Worm (Caenorhabditis elegans): Measurements from ENCODE around the gene mes-2.

mes-2 gene

DNA sequence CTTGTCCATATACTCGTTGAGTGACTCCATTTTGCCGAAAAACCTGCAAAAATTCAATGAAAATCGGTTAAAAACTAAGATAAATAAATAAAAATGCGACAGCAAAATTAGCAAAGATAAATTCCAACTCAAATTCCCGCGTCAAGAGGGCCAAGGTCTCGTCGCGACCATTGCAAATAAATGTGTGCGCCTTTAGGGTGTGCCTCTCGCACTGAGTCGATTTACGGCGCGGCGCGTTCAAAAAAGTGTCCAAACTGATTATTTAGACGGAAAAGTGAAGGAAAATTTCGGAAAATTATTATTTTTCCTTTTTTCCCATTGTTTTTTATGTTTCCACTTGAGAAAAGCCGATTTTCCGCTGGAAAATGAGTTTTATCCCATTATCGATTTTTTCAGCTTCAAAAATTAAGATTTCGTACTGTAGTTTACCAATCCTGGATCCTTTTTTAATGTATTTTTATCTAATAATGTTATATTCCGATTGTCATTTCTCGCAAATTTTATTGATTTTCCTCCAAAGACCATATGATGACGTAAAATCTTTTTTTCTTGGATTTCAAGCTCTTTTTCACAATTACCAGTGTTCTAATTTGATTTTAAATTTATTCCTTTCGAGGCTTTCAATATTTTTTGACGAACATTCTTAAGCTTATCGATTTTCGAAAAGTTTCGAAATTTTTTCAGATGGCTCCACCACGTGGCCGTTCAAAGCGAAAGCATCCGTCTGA, 6.4 kb downstream of the mes-2 start, which contains the start of the genes kbp-3 and nurf-1:
kbp-3 (minus strand) TSS at position 43 of the 728 bp plus-strand sequence.
nurf-1 (plus strand) TSS at position 678 of the 728 bp plus-strand sequence.
- TF ChIP-seq unc-62 (GFP tag; optimal IDR thresholded peaks at IDR 0.05) = no peak

DNA sequence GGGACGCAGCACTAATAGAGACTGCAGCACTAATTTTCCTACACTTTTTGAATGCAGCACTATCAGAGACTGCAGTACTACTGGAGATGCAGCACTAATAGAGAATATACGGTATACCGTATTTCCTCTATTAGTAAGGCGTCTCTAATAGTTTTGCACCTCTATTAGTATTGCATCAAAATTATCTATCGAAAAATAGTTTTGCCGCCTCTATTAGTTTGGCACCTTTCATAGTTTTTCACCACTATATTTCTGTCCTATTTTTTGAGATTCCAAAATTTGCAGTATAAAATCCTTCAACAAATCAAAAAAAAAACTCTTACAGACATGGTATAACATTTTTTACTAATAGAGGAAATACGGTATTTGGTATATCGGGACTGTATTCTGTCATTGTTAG, 10.0 kb downstream of the mes-2 start:
- no peak for TF ChIP-seq unc-62 (GFP tag; optimal IDR thresholded peaks at IDR 0.05)

DNA sequence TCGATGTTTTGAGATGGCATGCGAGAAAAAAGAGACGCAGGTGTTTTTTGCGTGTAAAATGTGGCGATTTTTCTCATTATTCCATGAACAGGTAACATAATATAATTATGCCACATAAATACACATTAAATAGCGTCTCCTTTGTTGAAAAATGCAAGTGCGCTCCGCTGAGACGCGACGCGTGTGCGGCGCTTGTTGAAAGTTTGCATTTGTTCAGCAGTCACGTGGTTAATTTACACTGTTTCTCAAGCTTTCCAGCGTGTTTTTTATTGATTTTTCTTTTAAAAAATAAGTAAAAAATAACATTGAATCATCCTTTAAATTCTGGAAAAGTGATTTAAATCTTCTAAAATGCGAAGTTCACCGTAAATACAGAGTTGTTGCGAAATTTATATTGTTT, 15.8 kb downstream of the mes-2 start:
- no peak for TF ChIP-seq unc-62 (GFP tag; optimal IDR thresholded peaks at IDR 0.05)

DNA sequence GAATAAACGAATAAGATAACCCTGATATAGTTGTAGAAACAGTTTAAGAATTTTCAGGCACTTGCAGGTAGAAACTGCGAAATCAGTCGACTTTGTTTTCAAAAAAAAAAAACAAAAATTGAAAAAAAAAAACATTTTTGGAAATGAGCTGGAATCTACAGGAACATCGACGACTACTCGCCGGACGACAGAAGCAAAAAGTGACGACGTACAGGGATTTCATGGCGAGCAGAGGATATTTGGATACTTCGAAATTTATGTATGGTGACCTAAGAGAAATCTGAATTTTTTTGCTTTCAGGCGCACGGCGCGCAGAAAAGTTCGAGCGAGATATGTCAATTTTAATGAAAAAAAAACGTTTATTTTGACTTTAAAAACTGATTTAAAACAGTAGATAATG, 17.3 kb downstream of the mes-2 start:
- TF ChIP-seq unc-62 (GFP tag; optimal IDR thresholded peaks at IDR 0.05) = no peak

DNA sequence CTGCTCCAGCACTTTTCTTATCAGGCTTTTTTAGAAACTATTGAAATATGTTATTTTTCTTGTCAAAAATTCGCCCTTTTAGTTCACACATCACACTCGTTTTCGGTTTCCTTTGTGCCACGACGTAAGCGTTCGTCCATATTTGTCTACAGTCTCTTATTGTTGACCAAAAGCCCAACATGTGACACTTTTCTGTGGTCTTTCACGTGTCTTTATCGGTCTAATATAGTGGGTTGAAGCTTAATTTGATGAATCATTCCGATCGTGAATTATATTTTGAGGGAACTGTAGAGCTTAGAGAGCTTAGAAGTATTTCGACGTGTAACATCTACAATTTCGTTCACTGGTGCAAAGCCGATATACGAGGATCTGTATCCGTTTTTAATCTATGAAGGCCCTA, 20.5 kb downstream of the mes-2 start:
- no peak for TF ChIP-seq unc-62 (GFP tag; optimal IDR thresholded peaks at IDR 0.05)

DNA sequence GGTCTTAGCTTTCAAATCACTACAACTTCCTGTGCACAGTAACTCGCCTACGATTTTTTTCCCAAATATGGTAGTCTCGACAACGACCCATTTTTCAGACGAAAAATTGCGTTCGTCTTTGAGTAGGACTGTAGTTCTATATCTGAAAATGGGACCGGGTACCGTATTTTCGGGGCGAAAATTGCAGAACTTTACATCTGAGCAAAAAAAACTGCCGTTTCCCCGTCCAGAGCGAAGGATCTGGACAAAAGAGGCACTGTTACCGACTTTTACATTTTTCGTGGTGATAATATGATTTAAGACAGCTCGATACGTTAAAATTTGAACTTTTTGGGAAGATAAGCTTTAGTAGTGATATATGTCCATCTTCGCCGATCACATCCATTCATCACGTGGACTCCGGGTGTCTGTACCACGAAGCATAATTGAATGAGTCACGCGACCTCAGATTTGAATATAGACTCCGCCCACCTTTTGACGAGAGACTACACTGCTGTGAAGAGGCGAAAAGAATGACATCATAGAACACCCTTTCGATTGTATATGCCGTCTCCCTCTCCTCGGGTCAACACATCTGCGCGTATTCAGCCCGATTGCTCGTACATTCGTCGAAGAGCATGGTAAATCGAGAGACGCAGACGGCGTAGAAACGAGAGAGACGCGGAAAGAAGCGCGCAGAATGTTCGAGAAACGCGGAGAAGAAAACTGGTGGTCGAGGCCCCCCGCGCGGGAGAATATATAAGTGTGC, 21.1 kb downstream of the mes-2 start:
- TF ChIP-seq unc-62 (GFP tag; optimal IDR thresholded peaks at IDR 0.05) = no peak

DNA sequence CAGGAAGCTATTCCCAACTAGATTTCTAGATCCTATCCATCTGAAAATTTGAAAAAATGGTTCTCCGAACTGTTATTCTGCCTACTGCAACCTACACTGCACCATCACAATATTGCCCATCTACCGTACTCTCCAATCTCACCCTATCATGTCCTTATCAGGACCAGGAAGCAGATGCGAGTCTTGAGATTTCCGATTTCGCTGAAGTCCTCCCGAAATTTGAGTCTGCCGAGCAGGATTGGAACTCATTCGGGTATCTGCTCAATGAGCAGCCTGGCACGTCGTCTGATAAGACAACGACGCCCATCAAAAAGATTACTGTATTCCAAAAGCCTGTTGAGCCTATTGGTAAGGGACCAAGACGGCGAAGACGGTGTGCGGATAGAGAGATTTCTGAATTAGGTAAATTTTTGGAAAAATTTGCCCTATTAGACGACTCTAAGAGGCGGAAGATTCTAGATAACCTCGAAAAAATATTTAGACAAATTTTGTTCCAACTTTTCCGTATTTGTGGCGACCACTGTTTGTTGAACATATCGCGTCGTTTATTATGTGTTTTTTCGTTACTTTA, 21.8 kb downstream of the mes-2 start:
- no peak for TF ChIP-seq unc-62 (GFP tag; optimal IDR thresholded peaks at IDR 0.05)

DNA sequence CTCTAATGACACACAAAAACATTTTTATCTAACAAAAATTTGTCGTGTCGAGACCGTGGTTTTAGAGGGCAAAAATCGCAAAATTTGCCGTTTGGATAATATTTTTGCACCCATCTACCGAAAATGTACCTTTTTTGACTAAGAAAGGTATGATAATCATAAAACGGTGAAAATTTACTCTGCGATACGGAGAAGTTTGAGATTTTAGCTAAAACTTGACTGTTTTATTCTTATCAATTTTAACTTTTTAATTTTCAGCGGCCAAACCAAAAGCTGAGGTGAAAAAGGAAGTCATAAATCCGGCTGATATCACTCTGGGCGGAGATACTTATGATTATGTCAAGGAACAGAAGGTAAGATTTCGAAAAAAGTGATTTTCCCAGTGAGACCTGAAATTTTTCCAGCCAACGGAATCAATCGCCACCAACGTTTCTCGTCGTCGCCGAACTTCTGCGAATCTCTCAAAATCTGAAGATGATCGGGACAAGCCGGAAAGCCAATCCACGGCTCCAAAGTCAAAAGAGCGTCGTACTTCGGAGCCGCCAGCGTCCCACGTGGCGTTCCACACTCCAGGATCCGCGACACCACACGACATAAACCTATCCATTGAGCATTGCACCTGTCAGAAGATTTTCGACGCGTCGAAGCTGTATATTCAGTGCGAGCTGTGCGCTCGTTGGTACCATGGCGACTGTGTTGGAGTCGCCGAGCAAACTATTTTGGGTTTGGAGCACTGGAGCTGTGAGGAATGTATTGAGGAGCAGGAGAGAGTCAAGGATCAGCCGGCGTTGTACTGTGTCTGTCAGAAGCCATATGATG, 22.6 kb downstream of the mes-2 start:
- TF ChIP-seq unc-62 (GFP tag; optimal IDR thresholded peaks at IDR 0.05) = no peak

DNA sequence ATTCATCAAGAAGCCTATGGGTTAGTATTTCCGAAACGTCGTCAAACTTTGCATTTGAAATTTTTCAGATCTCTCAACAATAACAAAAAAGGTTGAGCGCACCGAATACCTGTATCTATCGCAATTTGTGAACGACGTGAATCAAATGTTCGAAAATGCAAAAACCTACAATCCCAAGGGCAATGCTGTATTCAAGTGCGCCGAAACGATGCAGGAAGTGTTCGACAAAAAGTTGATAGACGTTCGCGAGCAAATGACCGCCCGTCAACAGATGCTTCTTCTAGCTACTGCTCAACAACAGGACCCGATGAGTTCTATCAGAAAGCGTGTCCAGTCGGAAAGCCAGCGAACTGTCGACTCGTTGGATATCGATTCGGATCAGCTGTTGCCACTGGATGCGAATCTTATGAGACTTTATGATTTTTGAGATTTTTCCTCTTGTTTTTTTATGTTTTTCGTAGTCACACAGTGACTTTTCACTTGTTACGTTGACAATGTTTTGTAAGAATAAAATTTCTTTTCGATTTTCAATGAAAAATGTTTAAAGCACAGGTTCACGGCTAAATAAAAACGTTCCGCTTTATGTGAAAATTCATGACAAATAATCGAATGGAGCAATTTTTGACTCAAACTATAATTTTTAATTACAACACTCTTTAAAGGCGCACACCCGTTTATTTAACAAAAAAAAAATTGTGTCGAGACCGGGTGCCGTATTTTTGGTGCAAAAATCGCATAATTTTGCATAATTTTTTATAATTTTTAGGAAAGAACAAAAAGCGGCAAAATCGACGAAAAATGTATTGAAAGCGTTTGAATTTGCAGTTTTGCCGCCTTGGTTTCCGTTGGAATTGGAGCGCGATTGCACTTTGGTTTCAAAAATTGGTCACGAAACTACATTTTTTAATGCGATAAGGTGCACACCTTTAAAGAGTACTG, 23.8 kb downstream of the mes-2 start:
- TF ChIP-seq unc-62 (GFP tag; optimal IDR thresholded peaks at IDR 0.05) = no peak

DNA sequence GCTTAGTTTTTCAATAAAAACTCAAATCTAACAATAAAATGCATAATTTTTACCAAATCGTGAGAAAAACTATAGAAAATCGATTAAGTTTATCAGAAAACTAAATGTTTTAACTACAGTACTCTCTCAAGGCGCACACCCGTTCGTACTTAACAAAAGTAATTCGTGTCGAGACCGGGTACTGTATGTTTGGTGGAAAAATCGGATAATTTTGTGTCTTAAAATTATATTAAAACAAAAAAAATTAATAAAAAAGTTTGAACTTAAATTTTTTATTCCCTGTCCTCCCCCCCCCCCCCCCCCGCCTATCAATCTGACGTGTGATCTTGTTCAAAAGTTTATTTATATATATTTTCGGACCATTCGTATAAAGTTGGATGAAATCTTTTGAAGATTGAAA, 24.5 kb downstream of the mes-2 start, which contains the start of gene F26H11.4:
F26H11.4 (plus strand) TSS at position 301 of the 400 bp plus-strand sequence.
- no peak for TF ChIP-seq unc-62 (GFP tag; optimal IDR thresholded peaks at IDR 0.05)

DNA sequence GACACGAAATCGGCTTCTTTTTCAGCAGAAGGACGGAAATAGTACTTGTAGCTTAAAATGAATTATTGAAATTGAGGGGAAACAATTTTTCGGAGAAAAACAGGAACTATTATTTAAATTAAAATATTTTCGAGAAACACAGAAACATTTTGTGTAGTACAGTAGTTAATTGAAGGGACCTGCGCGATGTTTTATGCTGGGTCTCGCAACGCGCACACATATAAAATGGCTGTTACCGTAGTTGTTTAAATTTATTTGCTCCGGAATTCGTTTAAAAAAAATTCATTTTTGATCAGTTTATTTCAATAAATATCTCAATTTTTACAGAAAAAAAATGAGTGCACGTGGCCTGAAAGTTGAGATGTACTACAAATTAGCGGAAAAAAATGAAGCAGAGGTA, 27.0 kb downstream of the mes-2 start, which contains the start of gene dsb-2:
dsb-2 (plus strand) TSS at position 328 of the 400 bp plus-strand sequence.
- no peak for TF ChIP-seq unc-62 (GFP tag; optimal IDR thresholded peaks at IDR 0.05)

DNA sequence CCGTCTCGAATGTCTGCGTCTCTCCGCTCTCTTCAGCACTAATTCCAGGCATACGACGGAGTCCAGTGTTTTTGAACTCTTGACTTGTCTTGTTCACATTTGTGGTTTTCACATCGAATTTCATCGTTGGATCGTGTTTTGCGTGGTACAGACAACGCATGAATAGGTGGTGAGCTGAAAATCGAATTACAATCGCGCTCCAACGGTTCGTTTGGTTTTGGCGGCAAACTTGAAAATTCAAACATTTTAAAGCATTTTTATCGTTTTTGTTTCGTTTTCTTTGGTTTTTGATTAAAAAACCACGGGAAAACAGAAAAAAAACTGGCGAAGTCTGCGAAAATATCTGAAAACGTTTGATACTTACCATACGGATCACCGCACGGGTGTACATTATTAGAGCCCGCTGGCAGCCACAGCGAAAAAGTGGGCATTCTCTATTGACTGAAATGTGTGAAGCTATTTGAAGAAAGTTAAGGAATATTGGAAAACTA, 29.3 kb downstream of the mes-2 start, which contains the start of gene exl-1:
exl-1 (minus strand) TSS at position 441 of the 491 bp plus-strand sequence.
- no peak for TF ChIP-seq unc-62 (GFP tag; optimal IDR thresholded peaks at IDR 0.05)

DNA sequence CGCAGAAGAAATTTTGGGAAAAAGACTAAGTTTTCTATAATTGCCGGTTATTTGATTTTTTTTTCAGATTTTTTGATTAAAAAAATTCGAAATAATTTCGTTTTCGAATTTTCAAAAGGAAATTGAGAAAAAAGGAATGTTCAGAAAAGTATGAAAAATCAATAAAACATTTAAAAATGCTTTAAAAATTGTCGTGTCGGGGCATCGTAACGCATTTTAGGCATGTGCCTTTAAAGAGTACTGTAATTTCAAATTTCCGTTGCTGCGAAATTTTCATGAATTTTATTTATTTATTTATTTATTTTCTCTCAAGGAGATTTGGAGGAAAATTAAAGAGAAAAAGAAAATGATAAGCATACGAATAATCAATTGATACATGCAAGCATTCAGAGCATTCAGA, 29.9 kb downstream of the mes-2 start:
- no peak for TF ChIP-seq unc-62 (GFP tag; optimal IDR thresholded peaks at IDR 0.05)

DNA sequence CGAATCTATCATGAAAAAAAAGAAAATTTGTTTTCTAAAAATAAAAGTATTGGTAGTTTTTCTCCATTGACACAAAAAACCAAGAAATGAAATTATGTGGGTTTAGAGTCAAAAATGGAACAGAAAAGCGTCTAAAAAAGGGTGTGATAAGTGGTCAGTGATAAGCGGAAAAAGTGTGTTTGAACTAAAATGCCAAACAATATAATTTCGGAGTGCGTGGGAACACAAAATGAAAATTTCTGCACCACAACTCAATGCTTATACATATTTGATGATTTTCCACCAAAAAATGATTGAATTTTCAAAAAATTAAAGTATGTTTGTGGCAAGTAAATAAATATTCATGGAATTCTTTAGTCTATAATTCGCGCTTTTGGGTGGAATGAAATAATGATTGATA, 31.7 kb downstream of the mes-2 start:
- TF ChIP-seq unc-62 (GFP tag; optimal IDR thresholded peaks at IDR 0.05) = no peak
